Worm (Caenorhabditis elegans): Measurements from ENCODE around the gene dnj-18.
A peak's percentile ranks its signal among the peaks of the same experiment; 100 is the strongest.

Gene dnj-18

ce11 chrIII:4649811-4650544, 47.9 kb upstream of the dnj-18 start, which contains the start of gene ppm-2 (continued):
- TF ChIP-seq rpc-1 (optimal IDR thresholded peaks at IDR 0.05) (no peak), rpc-1 (tag; optimal IDR thresholded peaks at IDR 0.05) (no peak), ccch-3 (GFP tag; optimal IDR thresholded peaks at IDR 0.05) (no peak), die-1 (tag; optimal IDR thresholded peaks at IDR 0.05) (no peak), ceh-79 (tag; optimal IDR thresholded peaks at IDR 0.05) (no peak), nfya-2 (GFP tag; IDR thresholded peaks at IDR 0.05) (no peak), chd-7 (tag; optimal IDR thresholded peaks at IDR 0.05) (no peak), xnd-1 (tag; optimal IDR thresholded peaks at IDR 0.05) (peak; percentile 97), attf-5 (GFP tag; optimal IDR thresholded peaks at IDR 0.05) (no peak), let-526 (GFP tag; IDR thresholded peaks at IDR 0.05) (0 out of 2 replicates have a peak, but pooled peaks have one; percentile 35), hsf-1 (GFP tag; IDR thresholded peaks at IDR 0.05) (no peak), T26A5.8 (tag; optimal IDR thresholded peaks at IDR 0.05) (no peak), F57A8.1 (GFP tag; optimal IDR thresholded peaks at IDR 0.05) (no peak), Y79H2A.3 (GFP tag; conservative IDR thresholded peaks at IDR 0.05) (no peak), ekl-4 (GFP tag; IDR thresholded peaks at IDR 0.05) (0 out of 2 replicates have a peak, but pooled peaks have one; percentile 58), snpc-1.1 (tag; optimal IDR thresholded peaks at IDR 0.05; ENCODE audit: insufficient read depth) (no peak), somi-1 (GFP tag; optimal IDR thresholded peaks at IDR 0.05) (no peak), Y67H2A.10 (GFP tag; conservative IDR thresholded peaks at IDR 0.05) (no peak), lin-40 (tag; optimal IDR thresholded peaks at IDR 0.05) (no peak), let-607 (tag; optimal IDR thresholded peaks at IDR 0.05) (peak in 1 of 2 experiments; percentile 25), lin-26 (GFP tag; IDR thresholded peaks at IDR 0.05) (no peak), B0019.2 (GFP tag; conservative IDR thresholded peaks at IDR 0.05) (no peak), C17E4.6 (GFP tag; IDR thresholded peaks at IDR 0.05) (no peak), rcor-1 (GFP tag; IDR thresholded peaks at IDR 0.05) (peak; percentile 43; the same call in 1 of the 2 replicates), ceh-91 (GFP tag; IDR thresholded peaks at IDR 0.05) (peak; percentile 87), unc-62 (GFP tag; optimal IDR thresholded peaks at IDR 0.05) (no peak), snpc-3.4 (tag; optimal IDR thresholded peaks at IDR 0.05) (peak; percentile 53), lsy-27 (tag; optimal IDR thresholded peaks at IDR 0.05; ENCODE audit: borderline replicate concordance, insufficient read depth) (no peak), ceh-100 (GFP tag; IDR thresholded peaks at IDR 0.05) (no peak), madf-10 (tag; optimal IDR thresholded peaks at IDR 0.05) (no peak), F39B2.1 (GFP tag; IDR thresholded peaks at IDR 0.05) (no peak), F10E7.11 (tag; optimal IDR thresholded peaks at IDR 0.05) (no peak), Y56A3A.18 (GFP tag; IDR thresholded peaks at IDR 0.05) (no peak; the same call in 1 of the 2 replicates), madf-3 (GFP tag; IDR thresholded peaks at IDR 0.05) (0 out of 2 replicates have a peak, but pooled peaks have one; percentile 2), him-1 (tag; optimal IDR thresholded peaks at IDR 0.05) (peak; percentile 54), ceh-58 (GFP tag; IDR thresholded peaks at IDR 0.05) (no peak), K12H6.12 (tag; optimal IDR thresholded peaks at IDR 0.05) (no peak), dpl-1 (GFP tag; optimal IDR thresholded peaks at IDR 0.05) (peak; percentile 38)

- TF ChIP-seq Y53G8AR.9 (GFP tag; conservative IDR thresholded peaks at IDR 0.05) = peak; percentile 73; the same call in 1 of the 2 replicates
- TF ChIP-seq cebp-1 (GFP tag; IDR thresholded peaks at IDR 0.05) = 0 out of 2 replicates have a peak, but pooled peaks have one; percentile 16
- TF ChIP-seq cebp-1 (tag; optimal IDR thresholded peaks at IDR 0.05) = peak; percentile 39
- 0 out of 2 replicates have a peak, but pooled peaks have one; percentile 4 for TF ChIP-seq bed-1 (GFP tag; IDR thresholded peaks at IDR 0.05)
- TF ChIP-seq athp-1 (tag; optimal IDR thresholded peaks at IDR 0.05) = peak; percentile 17
- no peak for TF ChIP-seq ceh-27 (GFP tag; optimal IDR thresholded peaks at IDR 0.05)
- no peak for TF ChIP-seq hsf-1 (GFP tag; IDR thresholded peaks at IDR 0.05)
- 0 out of 2 replicates have a peak, but pooled peaks have one; percentile 34 for TF ChIP-seq Y79H2A.3 (GFP tag; conservative IDR thresholded peaks at IDR 0.05)
- no peak for TF ChIP-seq nhr-80 (tag; optimal IDR thresholded peaks at IDR 0.05)
- no peak for TF ChIP-seq nfya-2 (GFP tag; IDR thresholded peaks at IDR 0.05)
- TF ChIP-seq let-607 (tag; optimal IDR thresholded peaks at IDR 0.05) = no peak
- TF ChIP-seq unc-130 (GFP tag; optimal IDR thresholded peaks at IDR 0.05) = no peak
- TF ChIP-seq K11D2.4 (GFP tag; IDR thresholded peaks at IDR 0.05) = no peak
- TF ChIP-seq gei-17 (GFP tag; optimal IDR thresholded peaks at IDR 0.05) = no peak
- TF ChIP-seq madf-3 (GFP tag; IDR thresholded peaks at IDR 0.05) = 0 out of 2 replicates have a peak, but pooled peaks have one; percentile 65
Measured at ce11 chrIII:4653374-4653773, 44.5 kb upstream of the dnj-18 start.

Measured in whole organism, young adult.